Fruit fly (Drosophila melanogaster) S2 (cell line): Measurements from ENCODE around the gene Bsg.

ENCODE experiments used
- CG8478 ChIP-seq: fragments of >200 bp; optimal IDR thresholded peaks from 2 replicates; lab custom pipeline; 2018
- CTCF ChIP-seq, 2 experiments: fragments of >200 bp; optimal IDR thresholded peaks; 2 replicates each; lab custom pipeline; 2018

- TF ChIP-seq CG8478 (lab: Kevin White, UChicago) (no peak), CTCF (optimal IDR thresholded peaks at IDR 0.05; lab: Kevin White, UChicago) (no peak)
Observed at dm6 chr2L:8099615-8100375, 16.6 kb downstream of the Bsg start.
